Worm (Caenorhabditis elegans) whole organism, mixed stage, embryonic: Measurements from ENCODE around the gene K07D4.5.

ENCODE experiments used
- M03D4.4 ChIP-seq: sonication (generic microtip); optimal IDR thresholded peaks from 2 replicates; lab custom pipeline; 2017; ENCODE audit warnings: mild to moderate bottlenecking, missing genetic modification characterization, missing compliant biosample characterization
- bed-3 ChIP-seq: fragments of 200-800 bp; sonication (Bioruptor generic); optimal IDR thresholded peaks from 3 replicates; lab custom pipeline; 2018; ENCODE audit warnings: mild to moderate bottlenecking, missing genetic modification characterization, moderate library complexity, missing compliant biosample characterization
- ceh-39 ChIP-seq: fragments of 150-350 bp; optimal IDR thresholded peaks from 2 replicates; lab custom pipeline; 2014; ENCODE audit warnings: missing biosample characterization, missing genetic modification characterization
- ceh-43 ChIP-seq: fragments of 200-800 bp; sonication (Bioruptor generic); optimal IDR thresholded peaks from 2 replicates; lab custom pipeline; 2018; ENCODE audit warnings: mild to moderate bottlenecking, missing genetic modification characterization, moderate library complexity, missing compliant biosample characterization
- ceh-83 ChIP-seq: fragments of 200-800 bp; sonication (Bioruptor generic); optimal IDR thresholded peaks from 2 replicates; lab custom pipeline; 2018; ENCODE audit warnings: mild to moderate bottlenecking, missing genetic modification characterization, missing compliant biosample characterization
- ces-1 ChIP-seq: fragments of 150-350 bp; optimal IDR thresholded peaks from 2 replicates; lab custom pipeline; 2014; ENCODE audit warnings: missing biosample characterization, missing genetic modification reagents, missing genetic modification characterization
- cnd-1 ChIP-seq: fragments of 200-800 bp; sonication (Bioruptor generic); optimal IDR thresholded peaks from 2 replicates; lab custom pipeline; 2018; ENCODE audit warnings: mild to moderate bottlenecking, missing genetic modification characterization, missing compliant biosample characterization
- elt-1 ChIP-seq: sonication (generic microtip); optimal IDR thresholded peaks from 2 replicates; lab custom pipeline; 2017; ENCODE audit warnings: missing genetic modification characterization, mild to moderate bottlenecking, missing compliant biosample characterization, antibody characterized with exemption, moderate library complexity, borderline replicate concordance; ENCODE audit not compliant: insufficient read depth
- flh-1 ChIP-seq: fragments of 200-800 bp; sonication (Bioruptor generic); optimal IDR thresholded peaks from 2 replicates; lab custom pipeline; 2018; ENCODE audit warnings: mild to moderate bottlenecking, missing genetic modification characterization, moderate library complexity, missing compliant biosample characterization
- ham-2 ChIP-seq: fragments of 200-800 bp; sonication (Bioruptor generic); optimal IDR thresholded peaks from 2 replicates; lab custom pipeline; 2018; ENCODE audit warnings: mild to moderate bottlenecking, missing genetic modification characterization, missing compliant biosample characterization
- hlh-1 ChIP-seq: fragments of 150-350 bp; optimal IDR thresholded peaks from 2 replicates; lab custom pipeline; 2014; ENCODE audit warnings: missing biosample characterization, missing genetic modification reagents, missing genetic modification characterization
- lin-13 ChIP-seq: fragments of 150-350 bp; optimal IDR thresholded peaks from 2 replicates; lab custom pipeline; 2014; ENCODE audit warnings: missing biosample characterization, missing genetic modification characterization
- lsy-2 ChIP-seq: fragments of 150-350 bp; optimal IDR thresholded peaks from 2 replicates; lab custom pipeline; 2014; ENCODE audit warnings: missing biosample characterization, missing genetic modification characterization
- mab-5 ChIP-seq: fragments of 150-350 bp; optimal IDR thresholded peaks from 2 replicates; lab custom pipeline; 2014; ENCODE audit warnings: missing biosample characterization, missing genetic modification characterization
- mls-2 ChIP-seq: sonication (generic microtip); optimal IDR thresholded peaks from 2 replicates; lab custom pipeline; 2016; ENCODE audit warnings: mild to moderate bottlenecking, missing genetic modification characterization, moderate library complexity, missing compliant biosample characterization
- nhr-12 ChIP-seq: fragments of 150-350 bp; optimal IDR thresholded peaks from 2 replicates; lab custom pipeline; 2014; ENCODE audit warnings: missing biosample characterization, missing genetic modification characterization
- nhr-2 ChIP-seq: fragments of 150-350 bp; optimal IDR thresholded peaks from 2 replicates; lab custom pipeline; 2014; ENCODE audit warnings: missing biosample characterization, missing genetic modification characterization
- nhr-237 ChIP-seq: fragments of 150-350 bp; optimal IDR thresholded peaks from 2 replicates; lab custom pipeline; 2014; ENCODE audit warnings: missing biosample characterization, missing genetic modification characterization
- nhr-28 ChIP-seq: fragments of 150-350 bp; optimal IDR thresholded peaks from 2 replicates; lab custom pipeline; 2014; ENCODE audit warnings: missing biosample characterization, missing genetic modification characterization
- nhr-76 ChIP-seq: sonication (generic microtip); optimal IDR thresholded peaks from 2 replicates; lab custom pipeline; 2017; ENCODE audit warnings: missing biosample characterization, missing genetic modification characterization
- pha-4 ChIP-seq: fragments of 150-350 bp; optimal IDR thresholded peaks from 2 replicates; lab custom pipeline; 2018; ENCODE audit warnings: missing biosample characterization, missing genetic modification reagents, missing genetic modification characterization
- sem-2 ChIP-seq: fragments of 200-800 bp; sonication (Bioruptor generic); optimal IDR thresholded peaks from 2 replicates; lab custom pipeline; 2018; ENCODE audit warnings: mild to moderate bottlenecking, missing genetic modification characterization, missing compliant biosample characterization
- snpc-4 ChIP-seq: fragments of 150-350 bp; optimal IDR thresholded peaks from 2 replicates; lab custom pipeline; 2014; ENCODE audit warnings: missing biosample characterization, missing genetic modification characterization
- sptf-1 ChIP-seq: sonication (generic microtip); optimal IDR thresholded peaks from 2 replicates; lab custom pipeline; 2017; ENCODE audit warnings: mild to moderate bottlenecking, missing genetic modification characterization, moderate library complexity, missing compliant biosample characterization
- tbx-8 ChIP-seq: fragments of 200-800 bp; sonication (Bioruptor generic); optimal IDR thresholded peaks from 2 replicates; lab custom pipeline; 2018; ENCODE audit warnings: mild to moderate bottlenecking, missing genetic modification characterization, moderate library complexity, missing compliant biosample characterization
- unc-120 ChIP-seq: sonication (generic microtip); optimal IDR thresholded peaks from 2 replicates; lab custom pipeline; 2017; ENCODE audit warnings: missing genetic modification characterization, missing compliant biosample characterization; ENCODE audit not compliant: poor library complexity, severe bottlenecking
- unc-39 ChIP-seq: fragments of 150-350 bp; optimal IDR thresholded peaks from 2 replicates; lab custom pipeline; 2014; ENCODE audit warnings: missing biosample characterization, missing genetic modification characterization
- unc-62 ChIP-seq: fragments of 150-350 bp; optimal IDR thresholded peaks from 2 replicates; lab custom pipeline; 2014; ENCODE audit warnings: missing biosample characterization, missing genetic modification reagents, missing genetic modification characterization
- zip-8 ChIP-seq: fragments of 150-350 bp; optimal IDR thresholded peaks from 2 replicates; lab custom pipeline; 2014; ENCODE audit warnings: missing biosample characterization, missing genetic modification characterization
- ztf-11 ChIP-seq: fragments of 150-350 bp; optimal IDR thresholded peaks from 2 replicates; lab custom pipeline; 2014; ENCODE audit warnings: missing biosample characterization, missing genetic modification characterization

Gene K07D4.5

DNA sequence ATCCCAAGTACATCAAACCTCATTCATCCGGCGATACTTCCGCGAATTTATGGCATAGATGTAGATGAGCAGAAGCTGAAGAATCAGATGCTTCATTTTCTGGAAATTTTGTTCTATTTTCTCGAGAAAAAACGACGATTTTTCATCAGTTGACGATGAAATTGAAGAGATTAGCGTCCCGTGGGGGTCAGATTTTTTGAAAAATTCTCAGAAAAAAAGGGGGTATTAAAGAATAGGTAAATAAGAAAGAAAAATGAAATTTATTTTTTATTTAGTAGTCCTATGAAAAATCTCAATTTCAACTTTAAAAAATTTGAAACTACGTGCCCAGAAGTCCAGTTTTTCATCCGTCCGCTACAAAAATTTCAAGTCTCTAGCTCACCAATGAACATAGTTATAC, at the start of gene K07D4.5:
TSS of gene K07D4.5 (minus strand) at position 101 of the 400 bp plus-strand sequence.
- TF ChIP-seq sem-2 (GFP tag; lab: Kevin White, UChicago) = no peak
- TF ChIP-seq elt-1 (tag; lab: Kevin White, UChicago) = no peak
- no peak for TF ChIP-seq ceh-83 (GFP tag; lab: Kevin White, UChicago)
- no peak for TF ChIP-seq sptf-1 (tag; lab: Kevin White, UChicago)
- no peak for TF ChIP-seq nhr-237 (tag; lab: Kevin White, UChicago)
- no peak for TF ChIP-seq unc-120 (tag; lab: Kevin White, UChicago)
- no peak for TF ChIP-seq nhr-2 (tag; lab: Kevin White, UChicago)
- TF ChIP-seq zip-8 = no peak
- TF ChIP-seq mls-2 (tag; lab: Kevin White, UChicago) = no peak
- TF ChIP-seq nhr-12 (tag; lab: Kevin White, UChicago) = no peak
- TF ChIP-seq nhr-76 (tag; lab: Kevin White, UChicago) = no peak
- no peak for TF ChIP-seq ztf-11 (tag; lab: Kevin White, UChicago)
- no peak for TF ChIP-seq mab-5 (tag; lab: Kevin White, UChicago)
- no peak for TF ChIP-seq M03D4.4 (tag; lab: Kevin White, UChicago)
- TF ChIP-seq ces-1 (GFP tag; lab: Kevin White, UChicago) = no peak
- TF ChIP-seq ceh-43 (GFP tag; lab: Kevin White, UChicago) = no peak
- no peak for TF ChIP-seq flh-1

- TF ChIP-seq nhr-237 (tag; lab: Kevin White, UChicago) (no peak), unc-120 (tag; lab: Kevin White, UChicago) (no peak), tbx-8 (GFP tag; lab: Kevin White, UChicago) (no peak), ham-2 (no peak), ceh-39 (tag; lab: Kevin White, UChicago) (no peak), unc-39 (tag; lab: Kevin White, UChicago) (no peak), lsy-2 (tag; lab: Kevin White, UChicago) (no peak), bed-3 (GFP tag; lab: Kevin White, UChicago) (no peak), ceh-43 (GFP tag; lab: Kevin White, UChicago) (no peak), mab-5 (tag; lab: Kevin White, UChicago) (no peak), nhr-28 (tag; lab: Kevin White, UChicago) (no peak), ztf-11 (tag; lab: Kevin White, UChicago) (no peak), M03D4.4 (tag; lab: Kevin White, UChicago) (no peak), nhr-76 (tag; lab: Kevin White, UChicago) (no peak), cnd-1 (tag; lab: Kevin White, UChicago) (no peak)
These were observed 49.3 kb upstream of the K07D4.5 start for ce11 chrII:4074710-4075109.

- TF ChIP-seq nhr-12 (tag; lab: Kevin White, UChicago) (no peak), zip-8 (no peak), unc-120 (tag; lab: Kevin White, UChicago) (no peak), pha-4 (tag; lab: Kevin White, UChicago) (no peak), snpc-4 (tag; lab: Kevin White, UChicago) (no peak), hlh-1 (tag; lab: Kevin White, UChicago) (no peak), nhr-76 (tag; lab: Kevin White, UChicago) (no peak), lsy-2 (tag; lab: Kevin White, UChicago) (no peak), lin-13 (tag; lab: Kevin White, UChicago) (no peak), nhr-237 (tag; lab: Kevin White, UChicago) (no peak), mab-5 (tag; lab: Kevin White, UChicago) (no peak), elt-1 (tag; lab: Kevin White, UChicago) (no peak)
These were observed 45.7 kb upstream of the K07D4.5 start for ce11 chrII:4071075-4071474.

DNA sequence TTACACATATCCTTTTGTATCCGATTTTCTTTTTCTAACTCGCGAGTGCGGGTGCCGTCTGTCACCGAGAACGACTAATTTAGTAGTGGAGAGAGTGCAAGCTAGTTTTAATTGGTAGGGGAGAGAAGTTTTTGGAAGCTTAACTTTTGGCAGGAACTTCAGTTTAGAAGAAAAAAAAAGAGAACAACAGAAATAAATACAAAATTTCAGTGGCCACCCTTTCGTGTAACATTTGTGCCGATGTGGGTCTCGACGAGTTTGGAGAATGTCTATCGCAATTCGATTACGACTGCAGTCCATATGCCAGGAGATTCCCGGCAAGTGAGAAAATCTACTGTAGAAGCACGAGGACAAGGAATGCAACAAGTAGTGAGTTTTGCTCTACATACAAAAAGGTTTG, 42.8 kb upstream of the K07D4.5 start:
- no peak for TF ChIP-seq elt-1 (tag; lab: Kevin White, UChicago)
- TF ChIP-seq ham-2 = no peak
- TF ChIP-seq sptf-1 (tag; lab: Kevin White, UChicago) = no peak
- TF ChIP-seq unc-62 (GFP tag; lab: Kevin White, UChicago) = no peak
- TF ChIP-seq ceh-43 (GFP tag; lab: Kevin White, UChicago) = no peak
- no peak for TF ChIP-seq nhr-76 (tag; lab: Kevin White, UChicago)
- TF ChIP-seq ceh-39 (tag; lab: Kevin White, UChicago) = no peak
- TF ChIP-seq M03D4.4 (tag; lab: Kevin White, UChicago) = no peak
- no peak for TF ChIP-seq ztf-11 (tag; lab: Kevin White, UChicago)
- TF ChIP-seq nhr-237 (tag; lab: Kevin White, UChicago) = no peak
- no peak for TF ChIP-seq bed-3 (GFP tag; lab: Kevin White, UChicago)
